Worm (Caenorhabditis elegans): ENCODE data around the gene lron-7.

Gene lron-7

DNA sequence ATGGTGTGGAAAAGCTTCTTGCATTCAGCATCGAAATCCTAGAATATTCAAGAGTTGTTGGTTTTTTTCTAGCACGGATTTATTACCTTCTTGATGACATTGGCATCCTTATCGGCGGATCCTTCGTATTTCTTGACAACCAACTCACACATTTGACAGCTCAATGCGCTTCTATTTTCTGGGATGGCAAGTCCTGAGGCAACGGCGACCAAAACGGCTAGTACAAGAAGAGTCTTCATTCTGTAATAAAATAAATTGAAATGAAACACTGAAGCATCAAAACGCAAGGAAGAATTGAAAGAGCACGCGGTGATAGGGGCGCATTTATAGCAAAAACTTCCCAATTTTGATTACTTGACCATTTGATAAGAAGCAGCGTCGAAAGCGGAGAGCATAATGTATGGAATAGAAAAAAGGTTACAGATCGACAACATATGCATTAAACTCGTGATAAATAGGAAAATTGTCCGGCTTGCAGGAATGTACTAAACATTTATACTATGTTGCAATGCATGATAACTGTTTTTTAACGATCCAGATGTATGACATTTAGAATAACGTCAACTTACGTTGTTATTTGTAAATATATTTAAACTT, 28.3 kb downstream of the lron-7 start, which contains the start of gene spp-5 (continued):
- TF ChIP-seq lsy-27 (tag; optimal IDR thresholded peaks at IDR 0.05; ENCODE audit: borderline replicate concordance, insufficient read depth) (no peak), F37B4.10 (GFP tag; IDR thresholded peaks at IDR 0.05) (no peak), hlh-12 (tag; optimal IDR thresholded peaks at IDR 0.05) (no peak), ceh-91 (GFP tag; IDR thresholded peaks at IDR 0.05) (no peak), nhr-27 (tag; optimal IDR thresholded peaks at IDR 0.05) (no peak), efl-1 (GFP tag; optimal IDR thresholded peaks at IDR 0.05) (no peak), attf-3 (GFP tag; conservative IDR thresholded peaks at IDR 0.05) (no peak), lin-35 (GFP tag; optimal IDR thresholded peaks at IDR 0.05) (no peak), ztf-22 (GFP tag; optimal IDR thresholded peaks at IDR 0.05) (peak; percentile 36), lin-26 (GFP tag; IDR thresholded peaks at IDR 0.05) (no peak), mcd-1 (GFP tag; IDR thresholded peaks at IDR 0.05) (no peak), aptf-2 (GFP tag; conservative IDR thresholded peaks at IDR 0.05) (no peak), him-1 (tag; optimal IDR thresholded peaks at IDR 0.05) (no peak), C06A6.2 (GFP tag; conservative IDR thresholded peaks at IDR 0.05) (no peak), nhr-80 (tag; optimal IDR thresholded peaks at IDR 0.05) (peak; percentile 94), gei-17 (GFP tag; optimal IDR thresholded peaks at IDR 0.05) (no peak), hmg-20 (GFP tag; IDR thresholded peaks at IDR 0.05) (no peak), pbrm-1 (GFP tag; IDR thresholded peaks at IDR 0.05) (no peak), F57A8.1 (GFP tag; optimal IDR thresholded peaks at IDR 0.05) (no peak), die-1 (tag; optimal IDR thresholded peaks at IDR 0.05) (no peak), lir-1 (GFP tag; conservative IDR thresholded peaks at IDR 0.05) (no peak), unc-130 (GFP tag; optimal IDR thresholded peaks at IDR 0.05) (no peak), aptf-3 (GFP tag; IDR thresholded peaks at IDR 0.05) (no peak), Y67H2A.10 (GFP tag; conservative IDR thresholded peaks at IDR 0.05) (no peak), tbx-9 (tag; optimal IDR thresholded peaks at IDR 0.05; ENCODE audit: borderline replicate concordance) (no peak), nfya-1 (tag; optimal IDR thresholded peaks at IDR 0.05; ENCODE audit: borderline replicate concordance, insufficient read depth) (no peak), K12H6.12 (tag; optimal IDR thresholded peaks at IDR 0.05) (no peak), mxl-1 (tag; optimal IDR thresholded peaks at IDR 0.05) (no peak), tbp1 (GFP tag; optimal IDR thresholded peaks at IDR 0.05) (peak; percentile 26), dox-1 (GFP tag; IDR thresholded peaks at IDR 0.05) (0 out of 2 replicates have a peak, but pooled peaks have one; percentile 13), ztf-18 (tag; optimal IDR thresholded peaks at IDR 0.05) (no peak), attf-5 (GFP tag; optimal IDR thresholded peaks at IDR 0.05) (no peak), akir-1 (GFP tag; optimal IDR thresholded peaks at IDR 0.05) (no peak), F55B11.4 (tag; optimal IDR thresholded peaks at IDR 0.05; ENCODE audit: borderline replicate concordance, insufficient read depth) (no peak), egl-18 (GFP tag; IDR thresholded peaks at IDR 0.05) (no peak), ceh-40 (GFP tag; IDR thresholded peaks at IDR 0.05) (no peak), hlh-26 (GFP tag; conservative IDR thresholded peaks at IDR 0.05) (no peak), Y95B8A.8 (GFP tag; IDR thresholded peaks at IDR 0.05) (no peak), C17E4.6 (GFP tag; IDR thresholded peaks at IDR 0.05) (no peak), Y56A3A.18 (GFP tag; IDR thresholded peaks at IDR 0.05) (no peak), ZK185.1 (tag; optimal IDR thresholded peaks at IDR 0.05; ENCODE audit: poor library complexity, severe bottlenecking) (peak; percentile 4), B0336.3 (GFP tag; IDR thresholded peaks at IDR 0.05) (no peak)
